Fruit fly (Drosophila melanogaster): ENCODE measurements around the gene Hsp67Bc.

The Hsp67Bc gene

dm6 chr3L:9396704-9397103 lies 24.4 kb upstream of the Hsp67Bc start:
- no peak for TF ChIP-seq CG9437 (GFP tag; optimal IDR thresholded peaks at IDR 0.05)
- TF ChIP-seq CG31224 (GFP tag; IDR thresholded peaks at IDR 0.05) = no peak
- TF ChIP-seq jigr1 (GFP tag; IDR thresholded peaks at IDR 0.05) = no peak
- 0 out of 3 replicates have a peak, but pooled peaks have one; percentile 10 for TF ChIP-seq vnd (GFP tag; IDR thresholded peaks at IDR 0.05; ENCODE audit: partially characterized antibody)
- TF ChIP-seq chinmo (GFP tag; IDR thresholded peaks at IDR 0.05; ENCODE audit: partially characterized antibody) = peak; percentile 75; the same call in 1 of the 4 replicates
- TF ChIP-seq lab (GFP tag; optimal IDR thresholded peaks at IDR 0.05) = no peak
- peak; percentile 67 for TF ChIP-seq crol (GFP tag; IDR thresholded peaks at IDR 0.05)
- TF ChIP-seq CG8290 (GFP tag; optimal IDR thresholded peaks at IDR 0.05) = no peak
- TF ChIP-seq CG8290 (tag; optimal IDR thresholded peaks at IDR 0.05) = peak in 1 of 2 experiments; percentile 21
- TF ChIP-seq sob (GFP tag; IDR thresholded peaks at IDR 0.05) = no peak
- TF ChIP-seq stwl (tag; optimal IDR thresholded peaks at IDR 0.05) = no peak

- TF ChIP-seq Elba2 (GFP tag; optimal IDR thresholded peaks at IDR 0.05) (no peak), Vsx1 (GFP tag; optimal IDR thresholded peaks at IDR 0.05) (peak; percentile 38), Dbx (GFP tag; IDR thresholded peaks at IDR 0.05) (no peak), CG3163 (GFP tag; optimal IDR thresholded peaks at IDR 0.05) (no peak), tap (tag; optimal IDR thresholded peaks at IDR 0.05) (no peak), exex (tag; optimal IDR thresholded peaks at IDR 0.05) (peak; percentile 82), CG34376 (GFP tag; optimal IDR thresholded peaks at IDR 0.05) (peak; percentile 18)
These were observed 23.7 kb upstream of the Hsp67Bc start for dm6 chr3L:9396038-9396437.

dm6 chr3L:9391340-9391980 lies 19.2 kb upstream of the Hsp67Bc start:
- peak; percentile 62 for TF ChIP-seq sens (GFP tag)
- TF ChIP-seq MESR4 (GFP tag; optimal IDR thresholded peaks at IDR 0.05) = no peak
- TF ChIP-seq exex (tag; optimal IDR thresholded peaks at IDR 0.05) = peak; percentile 19
- no peak for TF ChIP-seq eve (GFP tag; optimal IDR thresholded peaks at IDR 0.05)

- TF ChIP-seq CG11085 (GFP tag; IDR thresholded peaks at IDR 0.05) (no peak), kni (GFP tag; optimal IDR thresholded peaks at IDR 0.05) (peak; percentile 53), vvl (GFP tag; IDR thresholded peaks at IDR 0.05) (0 out of 2 replicates have a peak, but pooled peaks have one; percentile 9), mam (GFP tag; optimal IDR thresholded peaks at IDR 0.05) (no peak), CG16863 (GFP tag; optimal IDR thresholded peaks at IDR 0.05) (no peak), CG17385 (GFP tag; optimal IDR thresholded peaks at IDR 0.05) (peak; percentile 59), zfh2 (GFP tag; optimal IDR thresholded peaks at IDR 0.05) (no peak), slbo (GFP tag; IDR thresholded peaks at IDR 0.05) (0 out of 2 replicates have a peak, but pooled peaks have one; percentile 16), Med (GFP tag) (peak; percentile 44)
These were observed 12.3 kb upstream of the Hsp67Bc start for dm6 chr3L:9384445-9385079.

- TF ChIP-seq Antp (GFP tag; optimal IDR thresholded peaks at IDR 0.05) (peak; percentile 93), twi (tag; optimal IDR thresholded peaks at IDR 0.05) (peak; percentile 89), bsh (GFP tag; optimal IDR thresholded peaks at IDR 0.05) (peak; percentile 99 to 100), E2f2 (GFP tag; IDR thresholded peaks at IDR 0.05) (peak; percentile 84), D19A (tag; optimal IDR thresholded peaks at IDR 0.05) (peak; percentile 96), Atf3 (GFP tag; optimal IDR thresholded peaks at IDR 0.05) (peak; percentile 74), tx (GFP tag; optimal IDR thresholded peaks at IDR 0.05) (peak; percentile 70), Myb (GFP tag; optimal IDR thresholded peaks at IDR 0.05) (peak; percentile 76), CG2712 (tag; optimal IDR thresholded peaks at IDR 0.05) (peak; percentile 99), zf30C (GFP tag; optimal IDR thresholded peaks at IDR 0.05) (no peak), Elba2 (GFP tag; optimal IDR thresholded peaks at IDR 0.05) (peak; percentile 50), gsb-n (tag; optimal IDR thresholded peaks at IDR 0.05) (peak; percentile 98), CG12219 (GFP tag; optimal IDR thresholded peaks at IDR 0.05) (peak; percentile 94), salm (tag; optimal IDR thresholded peaks at IDR 0.05) (peak; percentile 97)
These were observed 11.2 kb upstream of the Hsp67Bc start, which contains the start of gene Hsp27 for dm6 chr3L:9383345-9384075. Hsp27 (plus strand) TSS chr3L:9384063.

Measured in whole organism, embryonic.